Fruit fly (Drosophila melanogaster) whole organism, embryonic: ENCODE measurements around the gene CG10660.

Experiments
- Atf3 ChIP-seq: fragments of 200-800 bp; sonication (Bioruptor generic); optimal IDR thresholded peaks from 3 replicates; lab custom pipeline; 2016; ENCODE audit warnings: missing biosample characterization, missing genetic modification characterization
- B-H1 ChIP-seq: fragments of 200-800 bp; sonication (Bioruptor generic); IDR thresholded peaks from 3 replicates; pipeline ENCODE4 v1.3.6; 2022; ENCODE audit warnings: missing biosample characterization, missing genetic modification characterization
- BEAF-32 ChIP-seq: fragments of 200-800 bp; sonication (Bioruptor generic); optimal IDR thresholded peaks from 3 replicates; lab custom pipeline; 2017; ENCODE audit warnings: missing biosample characterization, missing genetic modification characterization, mild to moderate bottlenecking, moderate library complexity, missing genetic modification reagents
- C15 ChIP-seq: fragments of 200-800 bp; sonication (Bioruptor generic); IDR thresholded peaks from 3 replicates; pipeline ENCODE4 v1.3.6; 2022; ENCODE audit warnings: missing biosample characterization, missing genetic modification characterization
- CG10543 ChIP-seq: fragments of 200-800 bp; sonication (Bioruptor generic); optimal IDR thresholded peaks from 3 replicates; lab custom pipeline; 2017; ENCODE audit warnings: missing biosample characterization, mild to moderate bottlenecking, missing genetic modification characterization, moderate library complexity
- CG11398 ChIP-seq: fragments of 200-800 bp; sonication (Bioruptor generic); optimal IDR thresholded peaks from 2 replicates; lab custom pipeline; 2016; ENCODE audit warnings: missing biosample characterization, missing genetic modification characterization
- CG11695 ChIP-seq: fragments of 200-800 bp; sonication (Bioruptor generic); IDR thresholded peaks from 3 replicates; pipeline ENCODE4 v1.3.6; 2022; ENCODE audit warnings: missing biosample characterization, missing genetic modification characterization
- CG12769 ChIP-seq: fragments of 200-800 bp; sonication (Bioruptor generic); optimal IDR thresholded peaks from 2 replicates; lab custom pipeline; 2019; ENCODE audit warnings: missing biosample characterization, mild to moderate bottlenecking, missing genetic modification characterization, moderate library complexity
- CG13424 ChIP-seq: fragments of 200-800 bp; sonication (Bioruptor generic); optimal IDR thresholded peaks from 2 replicates; lab custom pipeline; 2019; ENCODE audit warnings: missing biosample characterization, mild to moderate bottlenecking, missing genetic modification characterization, moderate library complexity
- CG13894 ChIP-seq: fragments of 200-800 bp; sonication (Bioruptor generic); optimal IDR thresholded peaks from 3 replicates; lab custom pipeline; 2018; ENCODE audit warnings: missing biosample characterization, mild to moderate bottlenecking, missing genetic modification characterization, moderate library complexity
- CG14667 ChIP-seq: fragments of 200-800 bp; sonication (Bioruptor generic); IDR thresholded peaks from 2 replicates; pipeline ENCODE4 v1.3.6; 2022; ENCODE audit warnings: missing biosample characterization, missing genetic modification characterization
- CG15269 ChIP-seq: fragments of 200-800 bp; sonication (Bioruptor generic); optimal IDR thresholded peaks from 2 replicates; lab custom pipeline; 2018; ENCODE audit warnings: missing biosample characterization, mild to moderate bottlenecking, missing genetic modification characterization, moderate library complexity
- CG15696 ChIP-seq: fragments of 200-800 bp; sonication (Bioruptor generic); optimal IDR thresholded peaks from 2 replicates; lab custom pipeline; 2019; ENCODE audit warnings: missing biosample characterization, mild to moderate bottlenecking, missing genetic modification characterization, moderate library complexity
- CG16815 ChIP-seq: fragments of 200-800 bp; sonication (Bioruptor generic); optimal IDR thresholded peaks from 3 replicates; lab custom pipeline; 2017; ENCODE audit warnings: missing biosample characterization, mild to moderate bottlenecking, missing genetic modification characterization
- CG1792 ChIP-seq: fragments of 200-800 bp; sonication (Bioruptor generic); optimal IDR thresholded peaks from 2 replicates; lab custom pipeline; 2016; ENCODE audit warnings: missing biosample characterization, missing genetic modification characterization
- CG18619 ChIP-seq: fragments of 200-800 bp; sonication (Bioruptor generic); optimal IDR thresholded peaks from 3 replicates; lab custom pipeline; 2017; ENCODE audit warnings: missing biosample characterization, mild to moderate bottlenecking, missing genetic modification characterization
- CG18764 ChIP-seq: fragments of 200-800 bp; sonication (Bioruptor generic); optimal IDR thresholded peaks from 3 replicates; lab custom pipeline; 2016; ENCODE audit warnings: missing biosample characterization, missing genetic modification characterization
- CG2116 ChIP-seq: fragments of 200-800 bp; sonication (Bioruptor generic); optimal IDR thresholded peaks from 3 replicates; lab custom pipeline; 2018; ENCODE audit warnings: missing biosample characterization, mild to moderate bottlenecking, missing genetic modification characterization
- CG2120 ChIP-seq: fragments of 200-800 bp; sonication (Bioruptor generic); optimal IDR thresholded peaks from 3 replicates; lab custom pipeline; 2016; ENCODE audit warnings: missing biosample characterization, missing genetic modification characterization
- CG2199 ChIP-seq: fragments of 200-800 bp; sonication (Bioruptor generic); IDR thresholded peaks from 3 replicates; pipeline ENCODE4 v1.3.6; 2022; ENCODE audit warnings: missing biosample characterization, missing genetic modification characterization
- CG3838 ChIP-seq: fragments of 200-800 bp; sonication (Bioruptor generic); optimal IDR thresholded peaks from 3 replicates; lab custom pipeline; 2016; ENCODE audit warnings: missing biosample characterization, missing genetic modification characterization
- CG42726 ChIP-seq: fragments of 200-800 bp; sonication (Bioruptor generic); IDR thresholded peaks from 2 replicates; pipeline ENCODE4 v1.3.6; 2022; ENCODE audit warnings: missing biosample characterization, missing genetic modification characterization; ENCODE audit not compliant: partially characterized antibody
- CG4854 ChIP-seq: fragments of 200-800 bp; sonication (Bioruptor generic); optimal IDR thresholded peaks from 2 replicates; lab custom pipeline; 2016; ENCODE audit warnings: missing biosample characterization, missing genetic modification characterization, inconsistent platforms
- CG5953 ChIP-seq: fragments of 200-800 bp; sonication (Bioruptor generic); IDR thresholded peaks from 2 replicates; pipeline ENCODE4 v1.3.6; 2022; ENCODE audit warnings: missing biosample characterization, missing genetic modification characterization
- Doc3 ChIP-seq: fragments of 200-800 bp; sonication (Bioruptor generic); IDR thresholded peaks from 3 replicates; pipeline ENCODE4 v1.3.6; 2022; ENCODE audit warnings: missing biosample characterization, missing genetic modification characterization; ENCODE audit not compliant: partially characterized antibody
- Drgx ChIP-seq: fragments of 200-800 bp; sonication (Bioruptor generic); IDR thresholded peaks from 2 replicates; pipeline ENCODE4 v1.3.6; 2022; ENCODE audit warnings: missing biosample characterization, missing genetic modification characterization
- HLHmδ ChIP-seq: fragments of 200-800 bp; sonication (Bioruptor generic); optimal IDR thresholded peaks from 2 replicates; lab custom pipeline; 2018; ENCODE audit warnings: missing biosample characterization, mild to moderate bottlenecking, missing genetic modification characterization, moderate library complexity
- HmgD ChIP-seq: fragments of 200-800 bp; sonication (Bioruptor generic); optimal IDR thresholded peaks from 3 replicates; lab custom pipeline; 2016; ENCODE audit warnings: missing biosample characterization, missing genetic modification characterization
- MESR4 ChIP-seq: fragments of 200-800 bp; sonication (Bioruptor generic); optimal IDR thresholded peaks from 2 replicates; lab custom pipeline; 2018; ENCODE audit warnings: missing biosample characterization, mild to moderate bottlenecking, missing genetic modification characterization, moderate library complexity
- MTF-1 ChIP-seq: fragments of 200-800 bp; sonication (Bioruptor generic); optimal IDR thresholded peaks from 2 replicates; lab custom pipeline; 2018; ENCODE audit warnings: missing biosample characterization, mild to moderate bottlenecking, missing genetic modification characterization, borderline replicate concordance
- Med ChIP-seq: fragments of 200-800 bp; sonication (Bioruptor generic); peaks from one replicate; lab custom pipeline; 2016; ENCODE audit warnings: missing biosample characterization, missing genetic modification characterization, mild to moderate bottlenecking, inconsistent platforms, moderate library complexity
- Nf-YA ChIP-seq: fragments of 200-800 bp; sonication (Bioruptor generic); IDR thresholded peaks from 2 replicates; pipeline ENCODE4 v1.3.6; 2022; ENCODE audit warnings: missing biosample characterization, missing genetic modification characterization
- Nf-YB ChIP-seq: fragments of 200-800 bp; sonication (Bioruptor generic); optimal IDR thresholded peaks from 3 replicates; lab custom pipeline; 2019; ENCODE audit warnings: missing biosample characterization, mild to moderate bottlenecking, missing genetic modification characterization, moderate library complexity
- Sox100B ChIP-seq: fragments of 200-800 bp; sonication (Bioruptor generic); optimal IDR thresholded peaks from 3 replicates; lab custom pipeline; 2018; ENCODE audit warnings: missing biosample characterization, mild to moderate bottlenecking, missing genetic modification characterization
- ap ChIP-seq: fragments of 200-800 bp; sonication (Bioruptor generic); IDR thresholded peaks from 2 replicates; pipeline ENCODE4 v1.3.6; 2022; ENCODE audit warnings: missing biosample characterization, missing genetic modification characterization
- bab2 ChIP-seq: fragments of 200-800 bp; sonication (Bioruptor generic); optimal IDR thresholded peaks from 2 replicates; lab custom pipeline; 2016; ENCODE audit warnings: missing biosample characterization, missing genetic modification characterization
- dpn ChIP-seq, 2 experiments: fragments of 200-800 bp; sonication (Bioruptor generic); optimal IDR thresholded peaks; 3 replicates each; lab custom pipeline; 2016; ENCODE audit warnings: missing biosample characterization in 2 of 2, missing genetic modification characterization in 2 of 2
- ewg ChIP-seq: fragments of 200-800 bp; sonication (Bioruptor generic); optimal IDR thresholded peaks from 3 replicates; lab custom pipeline; 2017; ENCODE audit warnings: mild to moderate bottlenecking, missing biosample characterization, missing genetic modification reagents, missing genetic modification characterization
- fd64A ChIP-seq: fragments of 200-800 bp; sonication (Bioruptor generic); optimal IDR thresholded peaks from 3 replicates; lab custom pipeline; 2018; ENCODE audit warnings: missing biosample characterization, mild to moderate bottlenecking, missing genetic modification characterization
- fu2 ChIP-seq: fragments of 200-800 bp; sonication (Bioruptor generic); optimal IDR thresholded peaks from 2 replicates; lab custom pipeline; 2016; ENCODE audit warnings: missing biosample characterization, missing genetic modification characterization
- gsb-n ChIP-seq: fragments of 200-800 bp; sonication (Bioruptor generic); optimal IDR thresholded peaks from 3 replicates; lab custom pipeline; 2018; ENCODE audit warnings: missing biosample characterization, mild to moderate bottlenecking, missing genetic modification characterization
- jigr1 ChIP-seq: fragments of 200-800 bp; sonication (Bioruptor generic); IDR thresholded peaks from 3 replicates; pipeline ENCODE4 v1.3.6; 2022; ENCODE audit warnings: missing biosample characterization, missing genetic modification characterization
- lab ChIP-seq: fragments of 200-800 bp; sonication (Bioruptor generic); optimal IDR thresholded peaks from 3 replicates; lab custom pipeline; 2017; ENCODE audit warnings: missing biosample characterization, missing genetic modification characterization, mild to moderate bottlenecking, moderate library complexity, missing genetic modification reagents
- pb ChIP-seq: fragments of 200-800 bp; sonication (Bioruptor generic); optimal IDR thresholded peaks from 3 replicates; lab custom pipeline; 2016; ENCODE audit warnings: missing biosample characterization, missing genetic modification characterization
- psq ChIP-seq: fragments of 200-800 bp; sonication (Bioruptor generic); optimal IDR thresholded peaks from 2 replicates; lab custom pipeline; 2017; ENCODE audit warnings: missing biosample characterization, missing genetic modification characterization
- sc ChIP-seq, 3 experiments: fragments of >200 bp in 2 of 3; fragments of 200-800 bp in 1 of 3; sonication (Bioruptor generic) in 1 of 3; optimal IDR thresholded peaks; 2 replicates in 2 of 3; 3 replicates in 1 of 3; lab custom pipeline; 2017; ENCODE audit warnings: mild to moderate bottlenecking in 1 of 3, missing biosample characterization in 1 of 3, missing genetic modification characterization in 1 of 3, missing genetic modification reagents in 1 of 3
- shn ChIP-seq: fragments of 200-800 bp; sonication (Bioruptor generic); optimal IDR thresholded peaks from 3 replicates; lab custom pipeline; 2016; ENCODE audit warnings: missing biosample characterization, missing genetic modification characterization
- sim ChIP-seq: fragments of 200-800 bp; sonication (Bioruptor generic); IDR thresholded peaks from 2 replicates; pipeline ENCODE4 v1.3.6; 2022; ENCODE audit warnings: missing biosample characterization, missing genetic modification characterization
- so ChIP-seq: fragments of 200-800 bp; sonication (Bioruptor generic); IDR thresholded peaks from 3 replicates; pipeline ENCODE4 v1.3.6; 2022; ENCODE audit warnings: missing biosample characterization, missing genetic modification characterization
- sob ChIP-seq: fragments of 200-800 bp; sonication (Bioruptor generic); IDR thresholded peaks from 2 replicates; pipeline ENCODE4 v1.3.6; 2022; ENCODE audit warnings: missing biosample characterization, missing genetic modification characterization
- sr ChIP-seq: fragments of 200-800 bp; sonication (Bioruptor generic); IDR thresholded peaks from 3 replicates; pipeline ENCODE4 v1.3.6; 2022; ENCODE audit warnings: missing biosample characterization, missing genetic modification characterization

CG10660 gene

dm6 chr3L:12482917-12483316 lies 7.6 kb downstream of the CG10660 start (continued):
- TF ChIP-seq MTF-1 (GFP tag; lab: Kevin White, UChicago) (no peak), CG13894 (tag; lab: Kevin White, UChicago) (no peak), sim (GFP tag; lab: Robert Waterston, UW) (peak; percentile 32; the same call in 1 of the 2 replicates), so (GFP tag; lab: Robert Waterston, UW) (peak; percentile 72; the same call in 2 of the 3 replicates), CG3838 (GFP tag; lab: Kevin White, UChicago) (peak; percentile 27), pb (GFP tag; lab: Kevin White, UChicago) (no peak), CG18764 (GFP tag; lab: Kevin White, UChicago) (peak; percentile 20), CG18619 (GFP tag; lab: Kevin White, UChicago) (peak; percentile 69), dpn (GFP tag; optimal IDR thresholded peaks at IDR 0.05; lab: Kevin White, UChicago) (peak; percentile 57 to 66), CG4854 (GFP tag; lab: Kevin White, UChicago) (peak; percentile 56), fu2 (peak; percentile 26), CG15269 (tag; lab: Kevin White, UChicago) (peak; percentile 88), C15 (no peak), CG10543 (GFP tag; lab: Kevin White, UChicago) (peak; percentile 18), B-H1 (GFP tag; lab: Robert Waterston, UW) (peak; percentile 66), CG15696 (tag; lab: Kevin White, UChicago) (peak; percentile 27), CG14667 (GFP tag; lab: Robert Waterston, UW) (peak; percentile 56; the same call in 1 of the 2 replicates), CG2116 (peak; percentile 30), Atf3 (GFP tag; lab: Kevin White, UChicago) (peak; percentile 27), psq (GFP tag; lab: Kevin White, UChicago) (peak; percentile 3), sr (no peak), CG2120 (GFP tag; lab: Kevin White, UChicago) (peak; percentile 60), CG42726 (GFP tag; lab: Robert Waterston, UW) (no peak), CG16815 (GFP tag; lab: Kevin White, UChicago) (peak; percentile 49), fd64A (GFP tag; lab: Kevin White, UChicago) (no peak), Nf-YA (no peak), gsb-n (tag; lab: Kevin White, UChicago) (peak; percentile 59), CG11695 (peak; percentile 81), MESR4 (no peak), ap (GFP tag; lab: Robert Waterston, UW) (no peak), sc (optimal IDR thresholded peaks at IDR 0.05; lab: Kevin White, UChicago) (no peak), sc (GFP tag; optimal IDR thresholded peaks at IDR 0.05; lab: Kevin White, UChicago) (peak; percentile 61), CG5953 (no peak), BEAF-32 (GFP tag; lab: Kevin White, UChicago) (no peak), jigr1 (GFP tag; lab: Robert Waterston, UW) (0 out of 3 replicates have a peak, but pooled peaks have one; percentile 15), Sox100B (GFP tag; lab: Kevin White, UChicago) (peak; percentile 86), CG13424 (tag; lab: Kevin White, UChicago) (peak; percentile 82)
- TF ChIP-seq, all 482 proteins: peak for 300

DNA sequence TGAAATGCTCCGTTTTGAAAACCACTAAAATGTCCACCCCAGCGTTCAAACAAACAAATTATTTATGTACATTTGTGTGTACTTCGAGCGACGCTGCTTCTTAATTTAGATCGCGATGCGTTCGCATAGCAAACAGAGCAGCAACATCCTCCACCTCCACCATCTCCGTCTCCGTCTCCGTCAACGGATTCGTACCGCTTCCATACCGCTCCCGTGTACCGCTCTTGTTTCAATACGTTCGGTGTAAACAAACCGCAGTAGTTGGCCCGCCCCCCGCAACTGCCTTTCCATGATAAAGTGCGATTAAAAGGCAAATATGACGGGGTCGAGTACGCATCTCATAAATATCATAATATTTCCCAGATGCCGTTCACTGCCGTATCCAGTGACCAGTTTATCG lies 8.2 kb downstream of the CG10660 start, which contains the start of gene CG33725:
CG33725 (plus strand) TSS at position 364 of the 400 bp plus-strand sequence.
- no peak for TF ChIP-seq ewg (GFP tag; lab: Kevin White, UChicago)
- peak; percentile 34 for TF ChIP-seq CG12769 (tag; lab: Kevin White, UChicago)
- TF ChIP-seq bab2 (GFP tag; lab: Kevin White, UChicago), result peak; percentile 31
- 0 out of 3 replicates have a peak, but pooled peaks have one; percentile 49 for TF ChIP-seq CG2199
- TF ChIP-seq CG1792, result no peak
- TF ChIP-seq sob (GFP tag; lab: Robert Waterston, UW), result 0 out of 2 replicates have a peak, but pooled peaks have one; percentile 45
- no peak for TF ChIP-seq shn (GFP tag; lab: Kevin White, UChicago)
- TF ChIP-seq CG11398 (GFP tag; lab: Kevin White, UChicago), result peak; percentile 17
- no peak for TF ChIP-seq lab (GFP tag; lab: Kevin White, UChicago)
- TF ChIP-seq fd64A (GFP tag; lab: Kevin White, UChicago), result peak; percentile 2
- TF ChIP-seq Nf-YB (GFP tag; lab: Kevin White, UChicago), result no peak
- peak; percentile 55 for TF ChIP-seq HLHmδ
- peak; percentile 30; the same call in 1 of the 2 replicates for TF ChIP-seq Drgx
- no peak for TF ChIP-seq Doc3
- TF ChIP-seq Med (GFP tag; lab: Kevin White, UChicago), result peak; percentile 87
- no peak for TF ChIP-seq HmgD (GFP tag; lab: Kevin White, UChicago)
